Fruit fly (Drosophila melanogaster): ENCODE results near the gene rin.

The rin gene

DNA sequence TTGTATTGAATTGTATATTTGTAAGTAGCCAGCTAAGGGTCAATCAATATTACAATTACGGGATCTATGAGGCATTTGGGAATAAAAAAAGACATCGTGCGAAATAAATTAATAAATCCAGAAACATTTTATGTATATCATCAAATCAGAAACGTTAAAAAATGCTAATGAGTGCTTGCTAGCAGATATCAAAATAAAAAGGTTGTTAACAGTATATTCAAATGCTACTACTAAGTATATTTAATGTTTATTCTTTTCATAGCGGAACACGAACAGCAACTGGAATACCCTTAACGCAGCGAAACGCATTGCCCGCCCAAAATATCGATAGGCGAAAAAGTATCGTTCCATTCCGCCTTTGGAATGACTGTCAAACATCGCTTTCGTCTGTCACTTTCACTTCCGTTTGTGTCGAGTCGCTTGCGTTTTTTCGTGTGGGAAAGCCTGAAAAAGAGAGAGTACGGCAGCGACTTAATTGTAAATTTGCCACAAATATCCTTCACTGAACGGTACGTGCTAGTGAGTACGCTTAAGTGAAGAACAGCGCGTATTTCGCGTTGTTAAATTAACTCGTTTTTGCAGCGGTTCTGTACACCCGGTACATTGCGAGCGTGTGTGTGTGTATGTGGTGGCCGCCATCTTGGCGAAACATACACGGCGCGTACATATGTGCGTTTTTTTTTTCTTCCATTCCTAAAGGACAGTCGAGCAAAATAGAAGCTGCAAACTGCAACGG is 14.3 kb downstream of the rin start, which contains the start of gene B52:
TSS of gene B52 (plus strand) at position 388 of the 736 bp plus-strand sequence.
- TF ChIP-seq noc (tag; optimal IDR thresholded peaks at IDR 0.05) = peak; percentile 71

DNA sequence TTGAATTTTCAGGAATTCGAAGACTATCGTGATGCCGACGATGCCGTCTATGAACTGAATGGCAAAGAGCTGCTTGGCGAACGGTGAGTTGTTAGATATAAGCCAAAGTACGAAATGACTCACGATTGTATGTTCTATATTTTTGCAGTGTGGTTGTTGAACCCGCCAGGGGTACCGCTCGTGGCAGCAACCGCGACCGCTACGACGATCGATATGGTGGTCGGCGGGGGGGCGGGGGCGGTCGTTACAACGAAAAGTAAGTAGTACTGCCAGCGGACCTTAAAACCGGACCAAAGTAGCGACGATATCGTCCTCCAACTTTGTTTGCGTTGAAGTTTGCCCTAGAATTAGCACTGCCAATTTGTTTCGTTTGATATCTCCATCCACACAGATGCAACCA is 15.3 kb downstream of the rin start:
- TF ChIP-seq noc (tag; optimal IDR thresholded peaks at IDR 0.05) = no peak

DNA sequence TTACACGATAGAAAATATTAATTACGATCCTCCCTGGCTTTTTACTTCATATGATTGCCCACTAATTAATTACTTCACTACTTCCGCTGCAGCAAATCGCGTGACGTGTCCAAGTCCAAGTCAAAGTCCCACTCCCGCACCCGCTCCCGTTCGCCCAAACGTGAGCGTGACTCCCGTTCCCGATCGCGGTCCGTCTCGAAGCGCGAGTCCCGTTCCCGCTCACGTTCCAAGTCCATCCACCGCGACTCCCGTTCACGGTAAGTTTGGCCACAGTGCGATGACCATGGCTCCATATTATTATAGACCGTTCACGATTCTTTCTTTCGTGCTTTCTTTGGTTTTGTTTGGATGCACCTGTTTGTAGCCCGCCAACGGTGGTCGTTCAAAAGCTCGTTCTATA is 19.2 kb downstream of the rin start:
- no peak for TF ChIP-seq noc (tag; optimal IDR thresholded peaks at IDR 0.05)

DNA sequence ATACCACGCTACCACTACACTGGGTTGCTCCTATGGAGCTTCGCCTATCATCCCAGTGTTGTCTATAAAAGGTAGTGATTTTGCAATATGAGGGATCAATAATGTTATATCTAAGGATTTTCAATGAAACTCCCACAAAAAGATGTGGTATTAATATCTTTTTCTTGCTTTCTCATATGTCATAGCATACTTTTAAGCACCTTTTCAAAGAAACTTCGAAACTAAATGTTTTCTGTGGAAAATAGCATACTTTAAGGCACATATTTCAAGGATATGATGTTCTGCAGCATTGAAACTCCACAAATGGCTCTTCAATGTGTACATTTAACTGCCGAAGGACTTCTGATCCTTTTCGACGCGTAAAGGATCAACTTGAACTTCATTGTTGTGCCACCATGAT is 26.1 kb downstream of the rin start:
- TF ChIP-seq noc (tag; optimal IDR thresholded peaks at IDR 0.05) = no peak

DNA sequence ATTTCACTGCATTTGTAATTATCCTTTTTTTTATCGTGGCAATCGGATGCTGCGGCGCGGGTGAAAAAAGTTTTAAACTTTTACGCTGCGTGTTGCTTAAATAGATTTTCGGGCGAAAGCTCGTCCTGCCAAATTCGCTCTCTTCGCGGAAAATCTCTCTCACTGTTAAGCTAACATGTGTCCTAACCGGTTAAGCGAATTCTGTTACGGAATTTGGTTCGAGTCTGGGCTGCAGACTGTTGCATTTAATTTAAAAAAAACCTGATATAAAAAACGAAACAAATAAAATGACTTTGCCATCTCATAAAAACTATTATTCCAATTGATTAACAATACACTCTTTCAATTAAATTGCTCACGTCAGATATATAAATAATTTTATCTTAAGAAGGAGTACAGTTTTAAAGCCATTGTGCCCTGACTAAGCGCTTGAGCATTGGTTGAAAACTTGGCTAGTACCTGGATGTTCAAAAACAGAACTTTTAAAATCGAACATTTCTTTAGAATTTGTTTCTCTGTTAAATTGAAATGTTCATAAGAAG is 27.8 kb downstream of the rin start, which contains the start of gene Task6:
TSS of gene Task6 (minus strand) at position 51 of the 542 bp plus-strand sequence.
- TF ChIP-seq noc (tag; optimal IDR thresholded peaks at IDR 0.05) = no peak

DNA sequence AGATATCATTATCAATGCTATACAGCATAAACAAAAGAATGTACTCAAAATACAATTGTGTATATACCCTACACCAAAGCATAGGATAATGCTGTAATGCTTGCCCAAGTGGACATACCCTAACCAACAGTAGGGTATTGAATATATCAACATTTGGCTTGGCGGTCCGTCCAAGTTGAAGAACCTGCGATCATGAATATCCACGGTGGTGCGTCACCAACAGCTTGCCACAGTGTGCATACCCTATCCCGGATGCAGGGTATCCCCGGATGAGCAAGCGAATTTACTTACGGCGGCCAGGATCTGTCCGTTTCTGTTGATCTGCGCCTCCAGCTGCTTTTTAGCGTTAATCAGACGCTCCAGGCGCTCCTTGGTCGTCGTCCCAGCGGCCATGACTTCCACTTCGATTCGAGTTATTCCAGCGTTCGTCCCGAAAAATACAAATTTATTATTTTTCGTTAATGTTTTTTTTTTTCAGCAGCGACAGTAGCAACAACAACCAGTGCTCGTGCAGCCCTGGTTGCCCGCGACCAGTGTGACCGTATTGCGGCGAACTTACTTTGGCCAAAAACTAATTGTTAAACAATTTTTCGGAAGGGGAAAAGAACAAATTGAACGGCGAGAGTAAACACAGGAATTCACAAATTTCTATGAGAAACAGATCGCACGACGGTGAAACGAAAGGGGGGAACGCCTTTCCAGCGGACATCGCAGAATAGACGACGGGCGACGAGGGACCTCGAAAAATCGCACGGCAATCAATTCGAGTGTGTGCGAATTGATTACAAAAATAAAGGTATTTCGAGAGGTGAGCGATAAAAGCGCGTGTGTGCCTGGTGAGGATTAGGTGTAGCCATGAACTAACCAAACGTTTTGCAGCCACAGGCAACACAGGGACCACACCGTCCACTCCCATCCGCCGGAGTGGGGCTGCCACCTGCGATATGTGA is 29.6 kb downstream of the rin start, which contains the start of the genes Lkb1 and CG9588:
TSS of gene Lkb1 (plus strand) at position 413 of the 950 bp plus-strand sequence.
TSS of gene CG9588 (minus strand) at position 545 of the 950 bp plus-strand sequence.
- TF ChIP-seq noc (tag; optimal IDR thresholded peaks at IDR 0.05) = no peak

DNA sequence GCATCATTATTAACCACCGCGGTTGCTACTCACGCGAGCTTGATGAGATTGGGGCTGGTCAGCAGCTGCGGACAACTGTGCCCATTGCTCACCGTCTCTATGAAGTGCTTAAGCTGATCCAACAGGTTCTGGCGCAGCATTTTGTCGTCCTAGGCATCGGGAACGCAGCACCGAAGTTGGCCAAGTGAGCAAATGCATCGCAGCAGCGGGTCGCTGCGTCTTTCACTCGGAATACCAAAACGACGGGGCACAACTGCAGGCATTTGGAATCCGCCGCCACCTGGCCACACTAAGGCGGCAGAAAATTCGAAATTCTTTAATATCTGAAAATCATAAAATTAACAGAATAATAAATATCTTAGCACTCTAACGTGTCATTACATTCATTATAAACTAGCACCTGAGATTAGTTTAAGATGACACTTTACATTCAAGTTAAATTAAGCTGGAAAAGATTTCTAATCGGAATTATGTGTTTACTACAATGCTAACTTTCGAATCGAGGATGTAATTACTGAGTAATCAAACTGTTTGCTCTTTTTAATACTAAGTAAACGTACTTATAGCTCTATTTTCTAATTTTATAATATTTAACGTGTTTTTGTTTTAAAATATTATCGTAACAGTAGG is 36.3 kb downstream of the rin start:
- no peak for TF ChIP-seq noc (tag; optimal IDR thresholded peaks at IDR 0.05)

DNA sequence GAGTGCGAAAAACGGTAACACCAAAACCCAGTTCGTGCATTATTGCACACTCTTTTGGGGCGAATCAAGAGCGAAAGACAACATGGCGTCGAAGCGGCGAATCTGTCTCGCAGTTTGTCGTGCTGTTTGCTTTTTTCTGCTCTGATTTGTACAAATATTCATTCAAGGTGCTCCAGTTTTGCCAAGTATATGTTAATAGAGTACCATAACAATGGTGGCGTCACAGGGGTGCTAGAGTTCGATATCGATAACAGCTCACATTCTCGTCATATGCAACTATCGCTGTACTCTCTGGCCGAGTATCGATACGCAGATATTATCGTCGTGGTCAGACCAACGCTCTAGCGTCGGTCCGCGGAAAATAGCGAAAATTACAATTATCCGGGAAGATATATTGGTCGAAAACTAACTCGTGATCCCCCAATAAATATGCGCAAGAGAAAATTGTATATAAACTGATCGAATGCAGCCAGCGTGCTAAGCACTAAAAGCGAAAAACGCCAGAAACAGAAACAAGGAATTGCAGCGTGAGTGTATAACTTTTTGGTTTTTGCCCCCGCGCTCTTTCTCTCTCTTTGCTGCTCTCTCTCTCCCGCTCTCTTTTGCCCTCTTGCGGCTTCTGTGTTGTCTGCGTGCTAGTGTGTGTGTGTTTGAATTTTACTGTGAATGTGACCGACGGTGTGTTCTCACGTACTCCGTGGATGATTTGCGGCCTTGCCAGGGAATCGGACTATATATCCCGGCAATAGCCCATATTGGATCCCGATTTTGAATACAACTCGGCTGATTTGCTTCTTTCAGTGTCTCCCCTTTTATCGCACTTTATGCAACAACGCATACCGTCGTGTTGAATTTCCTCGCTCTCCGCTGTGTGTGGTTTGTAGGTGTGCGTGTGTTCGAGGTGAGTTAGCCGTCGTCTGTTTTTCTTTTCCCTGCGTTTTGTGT is 37.1 kb downstream of the rin start, which contains the start of gene flfl:
TSS of gene flfl (plus strand) at position 298 of the 945 bp plus-strand sequence.
- TF ChIP-seq noc (tag; optimal IDR thresholded peaks at IDR 0.05) = no peak

DNA sequence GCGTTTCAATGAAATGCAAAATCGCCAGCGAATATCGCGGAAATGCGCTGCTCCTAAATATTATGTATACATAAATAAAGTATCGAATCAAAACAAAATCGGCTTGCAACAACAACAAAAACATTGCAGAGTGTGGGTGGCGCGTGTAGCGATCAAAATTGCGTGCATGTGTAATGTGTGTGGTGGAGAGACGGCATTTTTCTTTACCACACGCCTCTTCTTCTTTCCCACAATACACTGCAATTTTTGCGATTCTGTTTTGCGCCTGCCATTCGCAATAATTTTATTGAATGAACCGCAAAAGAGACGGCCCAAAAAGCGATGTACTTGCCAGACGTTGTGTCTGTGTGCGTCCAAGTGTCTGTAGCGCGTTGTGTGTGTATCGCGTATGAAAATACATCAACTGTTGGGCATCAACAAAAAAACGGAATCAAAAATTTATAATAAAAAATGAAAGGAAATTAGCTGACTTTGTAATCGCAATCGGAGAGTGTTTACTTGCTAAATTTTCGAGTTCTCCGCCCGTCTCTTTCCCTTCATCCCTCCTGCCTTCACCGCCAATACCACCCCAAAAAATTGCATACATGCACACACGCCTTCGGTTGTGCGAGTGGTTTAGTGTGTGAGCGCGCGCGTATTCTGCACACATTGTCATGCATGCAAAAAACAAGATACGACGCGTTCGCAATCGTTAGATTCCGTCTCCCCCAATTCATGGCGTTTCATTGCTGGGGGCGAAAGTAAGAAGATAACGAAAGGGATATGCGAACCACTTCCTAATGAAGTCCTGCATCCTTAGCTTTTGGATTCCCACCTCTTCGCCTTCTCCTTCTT is 38.0 kb downstream of the rin start:
- TF ChIP-seq noc (tag; optimal IDR thresholded peaks at IDR 0.05) = peak; percentile 22

DNA sequence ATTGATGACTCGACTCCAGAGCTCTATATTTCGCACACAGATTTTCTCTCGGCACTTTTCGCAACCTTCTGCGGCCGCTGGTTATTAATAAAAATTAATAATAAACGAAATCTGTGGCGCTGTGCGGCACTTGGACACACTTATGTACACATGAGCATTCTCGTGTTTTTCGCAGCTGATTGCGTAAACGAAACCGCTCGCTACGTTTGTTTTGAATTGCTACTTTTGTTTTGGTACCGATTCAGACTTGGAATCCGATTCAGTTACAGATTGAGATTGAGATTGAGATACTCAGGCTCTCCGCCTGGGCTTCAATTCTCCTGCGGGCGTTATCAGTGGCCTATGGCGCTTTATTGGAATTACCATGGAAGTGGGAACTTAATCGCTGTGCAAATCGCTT is 39.2 kb downstream of the rin start:
- no peak for TF ChIP-seq noc (tag; optimal IDR thresholded peaks at IDR 0.05)

DNA sequence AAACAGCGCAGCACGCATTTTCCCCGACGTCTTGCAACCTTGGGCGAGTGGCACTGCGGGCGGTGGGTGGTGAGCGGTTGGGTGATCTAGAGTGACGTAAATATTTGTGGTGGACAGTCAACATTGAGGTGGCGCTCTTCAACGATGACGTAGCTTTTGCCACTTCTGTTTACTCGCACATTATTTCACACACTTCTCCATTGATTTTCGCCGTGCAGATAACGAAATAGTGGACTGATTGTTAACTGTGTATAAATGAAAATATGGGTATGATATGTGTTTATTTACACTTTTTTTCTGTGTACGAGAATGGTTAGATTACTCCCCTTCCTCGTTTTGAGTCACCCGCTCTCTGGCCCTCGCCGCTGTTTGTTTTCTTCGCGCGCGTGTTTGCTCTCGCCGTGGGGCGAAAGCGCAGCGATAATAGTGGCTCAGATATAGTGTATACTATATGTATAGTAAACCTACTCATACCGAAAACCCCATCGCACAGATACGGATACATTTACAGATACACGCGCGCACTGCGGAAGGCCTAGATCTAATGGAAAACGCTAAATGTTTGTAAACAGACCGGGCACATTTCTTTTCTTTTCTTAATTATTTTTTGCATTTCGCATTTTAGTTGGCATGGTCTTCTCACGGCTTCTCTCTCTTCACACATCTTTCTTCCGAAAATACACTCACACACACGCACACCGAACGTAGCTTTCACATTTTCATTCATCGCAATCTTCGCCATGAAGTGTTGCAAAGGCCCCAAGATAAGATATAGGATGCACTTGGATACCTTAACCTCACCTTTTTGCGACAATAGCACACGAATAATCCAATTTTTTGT is 39.8 kb downstream of the rin start, which contains the start of gene omd:
TSS of gene omd (minus strand) at position 840 of the 841 bp plus-strand sequence.
- peak; percentile 63 for TF ChIP-seq noc (tag; optimal IDR thresholded peaks at IDR 0.05)

DNA sequence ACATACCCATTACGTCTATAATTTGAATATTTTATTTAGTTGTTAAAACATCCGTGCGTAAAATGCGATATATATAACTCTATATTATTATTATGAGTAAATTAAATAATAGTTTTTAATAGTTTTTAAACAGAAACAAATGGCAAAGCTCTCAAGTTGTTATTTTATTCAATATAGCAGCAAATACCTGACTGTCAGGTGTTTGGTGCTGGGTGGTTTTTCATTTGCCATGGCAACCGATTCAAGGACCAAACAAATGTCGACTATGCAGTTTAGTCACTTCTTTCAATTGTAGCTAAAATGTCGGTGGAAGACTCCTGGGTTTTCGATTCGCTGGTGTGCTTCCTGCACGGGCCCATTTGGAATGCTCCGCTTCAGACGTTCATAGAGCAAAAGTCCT is 46.9 kb downstream of the rin start, which contains the start of gene CG14367:
TSS of gene CG14367 (plus strand) at position 301 of the 400 bp plus-strand sequence.
- no peak for TF ChIP-seq noc (tag; optimal IDR thresholded peaks at IDR 0.05)

Data from whole organism, larva.